Fruit fly (Drosophila melanogaster) whole organism, embryonic: ENCODE measurements around the gene CG31068.
A peak's percentile ranks its signal among the peaks of the same experiment; 100 is the strongest.

Experiments
- Blimp-1 ChIP-seq: fragments of 200-800 bp; sonication (Bioruptor generic); optimal IDR thresholded peaks from 3 replicates; lab custom pipeline; 2018; ENCODE audit warnings: missing biosample characterization, missing genetic modification characterization, mild to moderate bottlenecking, moderate library complexity, missing genetic modification reagents
- CG11085 ChIP-seq: fragments of 200-800 bp; sonication (Bioruptor generic); IDR thresholded peaks from 2 replicates; pipeline ENCODE4 v1.3.6; 2022; ENCODE audit warnings: missing biosample characterization, missing genetic modification characterization
- CG11696 ChIP-seq: fragments of 200-800 bp; sonication (Bioruptor generic); IDR thresholded peaks from 2 replicates; pipeline ENCODE4 v1.3.6; 2022; ENCODE audit warnings: missing biosample characterization, missing genetic modification characterization
- CG12219 ChIP-seq: fragments of 200-800 bp; sonication (Bioruptor generic); optimal IDR thresholded peaks from 3 replicates; lab custom pipeline; 2018; ENCODE audit warnings: missing biosample characterization, mild to moderate bottlenecking, missing genetic modification characterization
- CG12299 ChIP-seq: fragments of 200-800 bp; sonication (Bioruptor generic); optimal IDR thresholded peaks from 2 replicates; lab custom pipeline; 2018; ENCODE audit warnings: missing biosample characterization, mild to moderate bottlenecking, missing genetic modification characterization
- CG14014 ChIP-seq: fragments of 200-800 bp; sonication (Bioruptor generic); IDR thresholded peaks from 2 replicates; pipeline ENCODE4 v1.3.6; 2022; ENCODE audit warnings: missing biosample characterization, missing genetic modification characterization
- CG14441 ChIP-seq: fragments of 200-800 bp; sonication (Bioruptor generic); IDR thresholded peaks from 2 replicates; pipeline ENCODE4 v1.3.6; 2022; ENCODE audit warnings: missing biosample characterization, missing genetic modification characterization
- CG16815 ChIP-seq: fragments of 200-800 bp; sonication (Bioruptor generic); optimal IDR thresholded peaks from 3 replicates; lab custom pipeline; 2017; ENCODE audit warnings: missing biosample characterization, mild to moderate bottlenecking, missing genetic modification characterization
- CG1792 ChIP-seq: fragments of 200-800 bp; sonication (Bioruptor generic); optimal IDR thresholded peaks from 2 replicates; lab custom pipeline; 2016; ENCODE audit warnings: missing biosample characterization, missing genetic modification characterization
- CG18619 ChIP-seq: fragments of 200-800 bp; sonication (Bioruptor generic); optimal IDR thresholded peaks from 3 replicates; lab custom pipeline; 2017; ENCODE audit warnings: missing biosample characterization, mild to moderate bottlenecking, missing genetic modification characterization
- CG31365 ChIP-seq: fragments of 200-800 bp; sonication (Bioruptor generic); optimal IDR thresholded peaks from 2 replicates; lab custom pipeline; 2018; ENCODE audit warnings: missing biosample characterization, mild to moderate bottlenecking, missing genetic modification characterization
- CG32772 ChIP-seq: fragments of 200-800 bp; sonication (Bioruptor generic); IDR thresholded peaks from 2 replicates; pipeline ENCODE4 v1.3.6; 2022; ENCODE audit warnings: missing biosample characterization, missing genetic modification characterization
- CG5245 ChIP-seq: fragments of 200-800 bp; sonication (Bioruptor generic); optimal IDR thresholded peaks from 3 replicates; lab custom pipeline; 2016; ENCODE audit warnings: missing biosample characterization, missing genetic modification characterization
- CG6254 ChIP-seq: fragments of 200-800 bp; sonication (Bioruptor generic); optimal IDR thresholded peaks from 3 replicates; lab custom pipeline; 2017; ENCODE audit warnings: mild to moderate bottlenecking, missing biosample characterization, missing genetic modification reagents, missing genetic modification characterization
- CG6654 ChIP-seq: fragments of 200-800 bp; sonication (Bioruptor generic); optimal IDR thresholded peaks from 2 replicates; lab custom pipeline; 2017; ENCODE audit warnings: missing biosample characterization, mild to moderate bottlenecking, missing genetic modification characterization
- CG6791 ChIP-seq: fragments of 200-800 bp; sonication (Bioruptor generic); IDR thresholded peaks from 3 replicates; pipeline ENCODE4 v1.3.6; 2022; ENCODE audit warnings: missing biosample characterization, missing genetic modification characterization; ENCODE audit not compliant: partially characterized antibody
- CG9437 ChIP-seq: fragments of 200-800 bp; sonication (Bioruptor generic); optimal IDR thresholded peaks from 2 replicates; lab custom pipeline; 2018; ENCODE audit warnings: missing biosample characterization, mild to moderate bottlenecking, missing genetic modification characterization
- CG9609 ChIP-seq: fragments of 200-800 bp; sonication (Bioruptor generic); optimal IDR thresholded peaks from 3 replicates; lab custom pipeline; 2016; ENCODE audit warnings: missing biosample characterization, missing genetic modification characterization
- Dad ChIP-seq: fragments of 200-800 bp; sonication (Bioruptor generic); optimal IDR thresholded peaks from 3 replicates; lab custom pipeline; 2016; ENCODE audit warnings: missing biosample characterization, missing genetic modification characterization
- Deaf1 ChIP-seq: fragments of 200-800 bp; optimal IDR thresholded peaks from 3 replicates; lab custom pipeline; 2019; ENCODE audit warnings: missing biosample characterization, mild to moderate bottlenecking, missing genetic modification characterization, moderate library complexity
- Nf-YB ChIP-seq: fragments of 200-800 bp; sonication (Bioruptor generic); optimal IDR thresholded peaks from 3 replicates; lab custom pipeline; 2019; ENCODE audit warnings: missing biosample characterization, mild to moderate bottlenecking, missing genetic modification characterization, moderate library complexity
- Nf-YC ChIP-seq: fragments of 200-800 bp; optimal IDR thresholded peaks from 3 replicates; lab custom pipeline; 2019; ENCODE audit warnings: missing biosample characterization, mild to moderate bottlenecking, missing genetic modification characterization, moderate library complexity
- Oaz ChIP-seq: fragments of 200-800 bp; sonication (Bioruptor generic); IDR thresholded peaks from 2 replicates; pipeline ENCODE4 v1.3.6; 2022; ENCODE audit warnings: missing biosample characterization, missing genetic modification characterization
- Trl ChIP-seq, 3 experiments: fragments of >200 bp in 2 of 3; fragments of 200-800 bp in 1 of 3; sonication (Bioruptor generic) in 1 of 3; optimal IDR thresholded peaks; 2 replicates in 1 of 3; 3 replicates in 2 of 3; lab custom pipeline; 2016 to 2017; ENCODE audit warnings: missing biosample characterization in 1 of 3, missing genetic modification characterization in 1 of 3
- Usf ChIP-seq: fragments of 200-800 bp; sonication (Bioruptor generic); optimal IDR thresholded peaks from 2 replicates; lab custom pipeline; 2017; ENCODE audit warnings: missing genotype, missing biosample characterization, missing genetic modification characterization
- ase ChIP-seq: fragments of 200-800 bp; sonication (Bioruptor generic); IDR thresholded peaks from 3 replicates; pipeline ENCODE4 v1.3.6; 2022; ENCODE audit warnings: missing biosample characterization, missing genetic modification characterization
- bbx ChIP-seq: fragments of 200-800 bp; sonication (Bioruptor generic); IDR thresholded peaks from 2 replicates; pipeline ENCODE4 v1.3.6; 2022; ENCODE audit warnings: missing biosample characterization, missing genetic modification characterization; ENCODE audit not compliant: partially characterized antibody
- bowl ChIP-seq: fragments of 200-800 bp; sonication (Bioruptor generic); IDR thresholded peaks from 2 replicates; pipeline ENCODE4 v1.3.6; 2022; ENCODE audit warnings: missing biosample characterization, missing genetic modification characterization
- chinmo ChIP-seq: fragments of 200-800 bp; sonication (Bioruptor generic); IDR thresholded peaks from 4 replicates; pipeline ENCODE4 v1.3.6; 2022; ENCODE audit warnings: missing biosample characterization, missing genetic modification characterization; ENCODE audit not compliant: partially characterized antibody
- da ChIP-seq: fragments of 200-800 bp; sonication (Bioruptor generic); optimal IDR thresholded peaks from 2 replicates; lab custom pipeline; 2016; ENCODE audit warnings: missing biosample characterization, missing genetic modification characterization
- fd3F ChIP-seq: fragments of 200-800 bp; sonication (Bioruptor generic); optimal IDR thresholded peaks from 2 replicates; lab custom pipeline; 2018; ENCODE audit warnings: missing biosample characterization, mild to moderate bottlenecking, missing genetic modification characterization, moderate library complexity
- fd96Cb ChIP-seq: fragments of 200-800 bp; sonication (Bioruptor generic); optimal IDR thresholded peaks from 2 replicates; lab custom pipeline; 2018; ENCODE audit warnings: missing biosample characterization, mild to moderate bottlenecking, missing genetic modification characterization, moderate library complexity
- grn ChIP-seq: fragments of 200-800 bp; sonication (Bioruptor generic); optimal IDR thresholded peaks from 3 replicates; lab custom pipeline; 2017; ENCODE audit warnings: missing biosample characterization, missing genetic modification characterization
- kah ChIP-seq: fragments of 200-800 bp; sonication (Bioruptor generic); optimal IDR thresholded peaks from 2 replicates; lab custom pipeline; 2018; ENCODE audit warnings: missing biosample characterization, mild to moderate bottlenecking, missing genetic modification characterization
- ken ChIP-seq: fragments of 200-800 bp; sonication (Bioruptor generic); IDR thresholded peaks from 3 replicates; pipeline ENCODE4 v1.3.6; 2022; ENCODE audit warnings: missing biosample characterization, missing genetic modification characterization
- knrl ChIP-seq: fragments of 200-800 bp; sonication (Bioruptor generic); IDR thresholded peaks from 3 replicates; pipeline ENCODE4 v1.3.6; 2022; ENCODE audit warnings: missing biosample characterization, missing genetic modification characterization; ENCODE audit not compliant: partially characterized antibody
- maf-S ChIP-seq: fragments of 200-800 bp; sonication (Bioruptor generic); optimal IDR thresholded peaks from 2 replicates; lab custom pipeline; 2016; ENCODE audit warnings: missing biosample characterization, missing genetic modification characterization
- mirr ChIP-seq: fragments of 200-800 bp; sonication (Bioruptor generic); optimal IDR thresholded peaks from 3 replicates; lab custom pipeline; 2018; ENCODE audit warnings: missing biosample characterization, mild to moderate bottlenecking, missing genetic modification characterization
- nau ChIP-seq: fragments of 200-800 bp; sonication (Bioruptor generic); optimal IDR thresholded peaks from 3 replicates; lab custom pipeline; 2017; ENCODE audit warnings: missing biosample characterization, mild to moderate bottlenecking, missing genetic modification characterization, missing genetic modification reagents
- otp ChIP-seq: fragments of 200-800 bp; sonication (Bioruptor generic); IDR thresholded peaks from 3 replicates; pipeline ENCODE4, ENCODE4 v1.3.6; 2022; ENCODE audit warnings: missing biosample characterization, missing genetic modification characterization
- p53 ChIP-seq: fragments of 200-800 bp; sonication (Bioruptor generic); optimal IDR thresholded peaks from 2 replicates; lab custom pipeline; 2016; ENCODE audit warnings: missing biosample characterization, missing genetic modification characterization
- pfk ChIP-seq: fragments of 200-800 bp; sonication (Bioruptor generic); optimal IDR thresholded peaks from 2 replicates; lab custom pipeline; 2018; ENCODE audit warnings: missing biosample characterization, mild to moderate bottlenecking, missing genetic modification characterization, moderate library complexity
- pzg ChIP-seq: fragments of 200-800 bp; sonication (Bioruptor generic); optimal IDR thresholded peaks from 3 replicates; lab custom pipeline; 2018; ENCODE audit warnings: missing biosample characterization, mild to moderate bottlenecking, missing genetic modification characterization, moderate library complexity
- row ChIP-seq: fragments of 200-800 bp; sonication (Bioruptor generic); IDR thresholded peaks from 3 replicates; pipeline ENCODE4 v1.3.6; 2022; ENCODE audit warnings: missing biosample characterization, missing genetic modification characterization
- salm ChIP-seq: fragments of 200-800 bp; sonication (Bioruptor generic); optimal IDR thresholded peaks from 2 replicates; lab custom pipeline; 2018; ENCODE audit warnings: missing biosample characterization, mild to moderate bottlenecking, missing genetic modification characterization
- schlank ChIP-seq: fragments of 200-800 bp; sonication (Bioruptor generic); optimal IDR thresholded peaks from 2 replicates; lab custom pipeline; 2018; ENCODE audit warnings: missing biosample characterization, mild to moderate bottlenecking, missing genetic modification characterization
- sima ChIP-seq: fragments of 200-800 bp; sonication (Bioruptor generic); optimal IDR thresholded peaks from 2 replicates; lab custom pipeline; 2016; ENCODE audit warnings: missing biosample characterization, missing genetic modification characterization
- wdn ChIP-seq: fragments of 200-800 bp; sonication (Bioruptor generic); IDR thresholded peaks from 2 replicates; pipeline ENCODE4 v1.3.6; 2022; ENCODE audit warnings: missing biosample characterization, missing genetic modification characterization

The CG31068 gene

DNA sequence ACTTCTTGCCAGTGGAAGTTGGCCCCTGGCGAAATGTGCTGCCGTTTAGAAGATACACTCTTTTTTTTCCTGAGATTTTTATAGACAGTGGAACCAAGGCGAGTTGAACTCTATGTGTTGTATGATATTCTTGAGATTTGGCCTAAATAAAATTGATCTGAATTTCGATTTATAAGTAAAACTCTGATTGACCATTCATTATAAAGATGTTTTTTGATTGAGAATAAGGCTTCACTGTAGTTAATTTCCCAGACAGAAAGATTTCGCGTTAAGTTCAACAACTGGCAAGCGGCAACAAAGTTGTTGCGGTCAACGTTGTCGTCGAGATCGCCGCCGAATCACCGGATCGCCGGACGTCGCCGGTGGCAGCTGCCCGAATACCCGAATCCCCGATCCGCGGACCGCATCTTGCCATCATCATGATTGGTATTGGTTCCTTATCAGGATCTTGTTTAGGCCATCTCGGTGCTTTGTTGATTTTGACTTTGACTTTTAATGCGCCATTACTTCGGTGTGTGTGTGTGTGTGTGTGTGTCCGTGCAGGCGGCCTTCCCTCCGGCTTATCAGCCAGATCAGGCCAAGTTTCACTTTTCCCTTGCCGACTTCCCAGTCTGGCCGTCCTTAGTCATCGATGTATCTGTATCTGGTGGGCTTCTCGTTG is 11.4 kb upstream of the CG31068 start:
- TF ChIP-seq CG1792 (GFP tag; lab: Kevin White, UChicago), result no peak
- TF ChIP-seq Blimp-1, result peak; percentile 7
- TF ChIP-seq CG11085 (GFP tag; lab: Robert Waterston, UW), result no peak
- TF ChIP-seq grn (GFP tag; lab: Kevin White, UChicago), result peak; percentile 84
- no peak for TF ChIP-seq fd3F (GFP tag; lab: Kevin White, UChicago)
- no peak for TF ChIP-seq fd96Cb (tag; lab: Kevin White, UChicago)

DNA sequence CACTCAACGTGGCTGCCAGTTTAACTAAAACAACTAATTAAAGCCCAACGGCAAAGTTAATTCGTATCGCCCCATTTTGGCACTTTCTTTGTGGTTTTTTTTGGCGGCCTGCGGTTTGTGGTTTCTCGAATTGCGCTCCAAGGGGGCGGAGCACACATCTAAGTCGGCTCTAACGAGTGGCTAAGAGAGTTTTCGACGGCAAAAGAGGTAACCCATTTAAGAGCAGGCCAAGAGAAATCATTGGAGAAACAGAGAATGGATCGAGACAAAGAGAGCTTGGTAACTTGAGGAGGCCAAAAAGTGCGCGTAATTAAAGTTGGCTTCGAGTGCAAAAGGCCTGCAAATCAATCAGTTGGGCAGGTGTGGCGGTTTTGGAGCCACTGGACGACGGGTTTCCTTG is 10.5 kb upstream of the CG31068 start:
- TF ChIP-seq row (GFP tag; lab: Robert Waterston, UW), result no peak
- TF ChIP-seq schlank (tag; lab: Kevin White, UChicago), result no peak
- no peak for TF ChIP-seq mirr (GFP tag; lab: Kevin White, UChicago)
- no peak for TF ChIP-seq kah
- TF ChIP-seq Dad (GFP tag; lab: Kevin White, UChicago), result no peak
- TF ChIP-seq fd3F (GFP tag; lab: Kevin White, UChicago), result no peak
- TF ChIP-seq CG32772 (GFP tag; lab: Robert Waterston, UW), result no peak
- TF ChIP-seq pzg, result no peak
- peak; percentile 65 for TF ChIP-seq CG6654 (GFP tag; lab: Kevin White, UChicago)
- TF ChIP-seq knrl (GFP tag; lab: Robert Waterston, UW), result no peak
- no peak for TF ChIP-seq da (GFP tag; lab: Kevin White, UChicago)
- TF ChIP-seq Nf-YC (tag; lab: Kevin White, UChicago), result peak; percentile 69
- no peak for TF ChIP-seq Oaz (GFP tag; lab: Robert Waterston, UW)
- TF ChIP-seq CG14014 (GFP tag; lab: Robert Waterston, UW), result no peak
- TF ChIP-seq CG9609 (GFP tag; lab: Kevin White, UChicago), result no peak
- no peak for TF ChIP-seq ase (GFP tag; lab: Robert Waterston, UW)
- TF ChIP-seq Deaf1 (tag; lab: Kevin White, UChicago), result peak; percentile 19
- no peak for TF ChIP-seq ken (GFP tag; lab: Robert Waterston, UW)
- TF ChIP-seq otp, result no peak
- no peak for TF ChIP-seq CG9437 (GFP tag; lab: Kevin White, UChicago)
- TF ChIP-seq pfk (GFP tag; lab: Kevin White, UChicago), result no peak
- no peak for TF ChIP-seq CG6254
- TF ChIP-seq bbx (GFP tag; lab: Robert Waterston, UW), result no peak
- no peak for TF ChIP-seq CG5245
- no peak for TF ChIP-seq bowl (GFP tag; lab: Robert Waterston, UW)
- no peak for TF ChIP-seq CG12299 (tag; lab: Kevin White, UChicago)
- no peak for TF ChIP-seq CG11696 (GFP tag; lab: Robert Waterston, UW)
- no peak for TF ChIP-seq p53 (GFP tag; lab: Kevin White, UChicago)
- TF ChIP-seq CG16815 (GFP tag; lab: Kevin White, UChicago), result no peak
- no peak for TF ChIP-seq CG14441 (GFP tag; lab: Robert Waterston, UW)
- TF ChIP-seq Usf, result no peak
- TF ChIP-seq CG6791, result no peak
- TF ChIP-seq CG18619 (GFP tag; lab: Kevin White, UChicago), result no peak
- no peak for TF ChIP-seq sima
- peak; percentile 49 to 60 for TF ChIP-seq Trl (optimal IDR thresholded peaks at IDR 0.05; lab: Kevin White, UChicago)
- TF ChIP-seq Trl (GFP tag; optimal IDR thresholded peaks at IDR 0.05; lab: Kevin White, UChicago), result no peak
- peak; percentile 60 for TF ChIP-seq Nf-YB (GFP tag; lab: Kevin White, UChicago)
- no peak for TF ChIP-seq maf-S (GFP tag; lab: Kevin White, UChicago)
- TF ChIP-seq chinmo (GFP tag; lab: Robert Waterston, UW), result 0 out of 4 replicates have a peak, but pooled peaks have one; percentile 19
- no peak for TF ChIP-seq CG12219
- no peak for TF ChIP-seq nau (GFP tag; lab: Kevin White, UChicago)
- TF ChIP-seq CG31365 (tag; lab: Kevin White, UChicago), result no peak
- no peak for TF ChIP-seq salm (tag; lab: Kevin White, UChicago)
- TF ChIP-seq wdn (GFP tag; lab: Robert Waterston, UW), result no peak
